Worm (Caenorhabditis elegans): ENCODE results near the gene spig-8.

spig-8 gene

ce11 chrV:7087340-7087739 is 32.6 kb downstream of the spig-8 start:
- no peak for TF ChIP-seq med-1 (GFP tag; optimal IDR thresholded peaks at IDR 0.05; ENCODE audit: insufficient read depth)
- no peak for TF ChIP-seq tab-1 (GFP tag; IDR thresholded peaks at IDR 0.05)
- TF ChIP-seq ref-1 (GFP tag; conservative IDR thresholded peaks at IDR 0.05): no peak
- no peak for TF ChIP-seq T22C8.4 (GFP tag; IDR thresholded peaks at IDR 0.05)
- TF ChIP-seq flt-1 (GFP tag; IDR thresholded peaks at IDR 0.05): no peak

- no peak for TF ChIP-seq tab-1 (GFP tag; IDR thresholded peaks at IDR 0.05)
- no peak for TF ChIP-seq T22C8.4 (GFP tag; IDR thresholded peaks at IDR 0.05)
- TF ChIP-seq ztf-23 (GFP tag; IDR thresholded peaks at IDR 0.05): no peak
- no peak for TF ChIP-seq klf-2 (GFP tag; conservative IDR thresholded peaks at IDR 0.05)
- no peak for TF ChIP-seq ztf-29 (GFP tag; IDR thresholded peaks at IDR 0.05)
- no peak for TF ChIP-seq med-1 (GFP tag; optimal IDR thresholded peaks at IDR 0.05; ENCODE audit: insufficient read depth)
- TF ChIP-seq ref-1 (GFP tag; conservative IDR thresholded peaks at IDR 0.05): no peak
- TF ChIP-seq cog-1 (tag; optimal IDR thresholded peaks at IDR 0.05): no peak
- no peak for TF ChIP-seq flt-1 (GFP tag; IDR thresholded peaks at IDR 0.05)
Observed at ce11 chrV:7089217-7089616, 34.5 kb downstream of the spig-8 start.

DNA sequence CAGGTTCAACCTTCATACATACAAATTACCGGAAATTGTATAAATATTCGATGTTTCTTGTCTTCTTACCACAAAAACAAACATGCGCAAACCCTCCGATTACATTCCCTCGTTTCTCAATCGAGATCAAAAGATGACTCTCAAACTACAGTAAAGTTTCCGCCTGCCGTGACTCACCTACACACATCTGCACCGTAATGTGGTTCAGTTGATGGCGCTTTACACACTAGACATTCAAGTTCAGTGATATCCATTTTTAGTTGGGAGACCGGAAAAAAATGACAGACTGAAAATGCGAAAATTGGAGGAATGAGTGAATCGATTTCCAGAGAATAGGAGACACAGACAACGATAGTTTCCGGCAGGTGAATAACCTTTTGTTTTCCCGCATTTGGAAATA is 36.6 kb downstream of the spig-8 start, which contains the start of gene nhr-286:
nhr-286 (minus strand) TSS at position 324 of the 400 bp plus-strand sequence.
- no peak for TF ChIP-seq ref-1 (GFP tag; conservative IDR thresholded peaks at IDR 0.05)

DNA sequence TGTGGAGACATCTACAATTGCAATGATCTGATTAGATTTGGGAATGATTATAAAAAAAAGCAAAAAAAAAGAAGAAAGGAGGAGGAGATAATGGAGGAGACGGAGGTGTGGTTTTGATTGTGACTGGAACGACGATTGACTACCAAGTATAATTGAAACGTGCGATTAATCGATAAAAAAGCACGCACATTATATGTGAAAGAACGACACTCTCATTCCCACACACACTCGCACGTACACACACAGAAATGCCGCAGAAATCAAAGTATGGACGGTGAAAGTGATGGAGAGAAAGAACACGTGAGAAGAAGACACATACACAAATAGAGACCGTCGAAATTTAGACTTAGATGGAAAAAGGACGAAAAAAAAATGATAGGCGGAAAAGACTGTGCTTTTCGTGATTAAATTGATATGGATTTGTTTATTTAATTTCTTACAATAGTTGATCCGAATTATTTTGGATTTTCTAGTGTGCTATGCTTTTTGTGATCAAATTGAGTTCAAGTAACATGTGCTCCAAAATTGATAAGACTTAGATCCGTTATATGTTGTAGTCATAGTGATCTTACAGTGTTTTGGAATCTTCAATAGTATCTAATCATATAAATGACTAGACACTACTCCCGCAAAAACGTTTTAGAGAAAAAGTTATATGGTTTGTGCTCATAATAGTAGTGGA is 39.2 kb downstream of the spig-8 start, which contains the start of gene nhr-135:
nhr-135 (minus strand) TSS at position 51 of the 682 bp plus-strand sequence.
- TF ChIP-seq ztf-23 (GFP tag; IDR thresholded peaks at IDR 0.05) (no peak), cog-1 (tag; optimal IDR thresholded peaks at IDR 0.05) (no peak), flt-1 (GFP tag; IDR thresholded peaks at IDR 0.05) (no peak), T22C8.4 (GFP tag; IDR thresholded peaks at IDR 0.05) (peak; percentile 38; the same call in 1 of the 2 replicates), ztf-29 (GFP tag; IDR thresholded peaks at IDR 0.05) (no peak), tab-1 (GFP tag; IDR thresholded peaks at IDR 0.05) (no peak)

- TF ChIP-seq cog-1 (tag; optimal IDR thresholded peaks at IDR 0.05): no peak
- TF ChIP-seq flt-1 (GFP tag; IDR thresholded peaks at IDR 0.05): no peak
- no peak for TF ChIP-seq ztf-23 (GFP tag; IDR thresholded peaks at IDR 0.05)
Observed at ce11 chrV:7095254-7095990, 40.7 kb downstream of the spig-8 start.

DNA sequence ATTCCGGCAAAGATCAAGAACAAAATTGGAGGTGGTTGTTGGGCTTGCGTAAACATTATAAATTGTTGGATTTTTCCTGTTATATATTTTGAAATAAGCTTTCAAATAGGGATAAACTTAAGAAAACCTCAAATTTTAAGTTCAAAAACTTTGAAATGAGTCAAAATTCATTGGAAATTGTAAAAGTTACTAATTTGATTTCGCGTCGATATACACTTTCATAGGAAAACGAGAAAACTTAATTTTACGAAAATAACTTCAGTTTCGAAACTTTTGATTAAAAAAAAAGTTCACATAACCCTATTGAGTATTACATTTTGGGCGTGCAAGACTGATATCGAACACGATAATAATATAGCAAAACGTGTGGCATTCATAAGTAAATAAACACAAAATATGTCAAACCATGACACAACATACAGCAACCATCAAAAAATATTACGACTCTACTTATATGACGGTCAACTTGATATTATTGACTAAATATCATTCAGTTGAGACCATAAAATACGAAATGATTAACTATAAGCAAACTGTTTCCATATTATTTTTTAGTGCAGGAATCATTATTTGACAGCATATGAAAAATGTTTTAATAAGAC is 41.5 kb downstream of the spig-8 start:
- TF ChIP-seq ztf-23 (GFP tag; IDR thresholded peaks at IDR 0.05) (no peak), klf-2 (GFP tag; conservative IDR thresholded peaks at IDR 0.05) (no peak), ref-1 (GFP tag; conservative IDR thresholded peaks at IDR 0.05) (no peak), T22C8.4 (GFP tag; IDR thresholded peaks at IDR 0.05) (no peak), med-1 (GFP tag; optimal IDR thresholded peaks at IDR 0.05; ENCODE audit: insufficient read depth) (no peak), cog-1 (tag; optimal IDR thresholded peaks at IDR 0.05) (no peak), flt-1 (GFP tag; IDR thresholded peaks at IDR 0.05) (no peak), ztf-29 (GFP tag; IDR thresholded peaks at IDR 0.05) (no peak), tab-1 (GFP tag; IDR thresholded peaks at IDR 0.05) (no peak)

DNA sequence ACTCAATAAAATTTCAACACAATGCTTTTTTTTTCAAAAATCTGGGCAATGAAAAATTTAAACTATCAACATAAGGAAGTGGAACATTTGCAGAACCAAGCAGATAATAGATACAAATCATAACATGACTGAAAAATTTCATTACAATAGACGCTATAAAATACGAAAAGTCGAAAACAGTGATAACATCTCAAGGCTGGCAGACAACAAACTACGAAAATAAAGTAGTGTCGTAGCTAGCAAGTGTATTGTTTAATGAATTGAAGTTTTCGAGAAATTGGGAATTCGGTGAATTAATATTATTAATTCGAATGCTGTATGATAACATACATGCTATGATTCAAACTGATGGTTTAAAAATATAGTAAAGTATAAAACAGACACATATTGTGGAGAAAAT is 42.1 kb downstream of the spig-8 start:
- TF ChIP-seq med-1 (GFP tag; optimal IDR thresholded peaks at IDR 0.05; ENCODE audit: insufficient read depth): no peak
- TF ChIP-seq flt-1 (GFP tag; IDR thresholded peaks at IDR 0.05): no peak
- no peak for TF ChIP-seq tab-1 (GFP tag; IDR thresholded peaks at IDR 0.05)
- TF ChIP-seq klf-2 (GFP tag; conservative IDR thresholded peaks at IDR 0.05): no peak
- no peak for TF ChIP-seq cog-1 (tag; optimal IDR thresholded peaks at IDR 0.05)
- TF ChIP-seq ref-1 (GFP tag; conservative IDR thresholded peaks at IDR 0.05): no peak
- TF ChIP-seq ztf-29 (GFP tag; IDR thresholded peaks at IDR 0.05): no peak
- no peak for TF ChIP-seq T22C8.4 (GFP tag; IDR thresholded peaks at IDR 0.05)
- no peak for TF ChIP-seq ztf-23 (GFP tag; IDR thresholded peaks at IDR 0.05)

ce11 chrV:7103247-7103646 is 48.5 kb downstream of the spig-8 start, which contains the start of gene odr-2:
Gene odr-2, plus strand, starts transcription at chrV:7103547.
- TF ChIP-seq cog-1 (tag; optimal IDR thresholded peaks at IDR 0.05) (no peak), ref-1 (GFP tag; conservative IDR thresholded peaks at IDR 0.05) (no peak), ztf-29 (GFP tag; IDR thresholded peaks at IDR 0.05) (no peak), med-1 (GFP tag; optimal IDR thresholded peaks at IDR 0.05; ENCODE audit: insufficient read depth) (no peak), flt-1 (GFP tag; IDR thresholded peaks at IDR 0.05) (no peak), tab-1 (GFP tag; IDR thresholded peaks at IDR 0.05) (no peak), klf-2 (GFP tag; conservative IDR thresholded peaks at IDR 0.05) (no peak)

Measured in whole organism, midembryonic.